Worm (Caenorhabditis elegans): ENCODE data around the gene sprp-4.

- TF ChIP-seq elt-1 (tag; optimal IDR thresholded peaks at IDR 0.05) = no peak
- TF ChIP-seq unc-62 (GFP tag; optimal IDR thresholded peaks at IDR 0.05) = no peak
- no peak for TF ChIP-seq aly-2 (tag; optimal IDR thresholded peaks at IDR 0.05)
- TF ChIP-seq ceh-82 (tag; optimal IDR thresholded peaks at IDR 0.05) = no peak
- no peak for TF ChIP-seq nhr-12 (tag; optimal IDR thresholded peaks at IDR 0.05)
- TF ChIP-seq fkh-10 (GFP tag; optimal IDR thresholded peaks at IDR 0.05) = no peak
- no peak for TF ChIP-seq skn-1 (tag; optimal IDR thresholded peaks at IDR 0.05)
- TF ChIP-seq pqm-1 (tag; optimal IDR thresholded peaks at IDR 0.05) = no peak
Observed at ce11 chrX:8888835-8889234, 35.4 kb upstream of the sprp-4 start.

Data from whole organism, L3 larva.